Worm (Caenorhabditis elegans): ENCODE results near the gene nemt-1.

Gene nemt-1

ce11 chrIV:9333007-9333406, 13.8 kb upstream of the nemt-1 start (continued):
- no peak for TF ChIP-seq F26F4.8 (GFP tag; conservative IDR thresholded peaks at IDR 0.05)
- TF ChIP-seq lim-7 (GFP tag; IDR thresholded peaks at IDR 0.05): no peak
- no peak for TF ChIP-seq jun-1 (tag; optimal IDR thresholded peaks at IDR 0.05)
- TF ChIP-seq nhr-28 (tag; optimal IDR thresholded peaks at IDR 0.05): peak; percentile 91
- no peak for TF ChIP-seq ceh-32 (tag; optimal IDR thresholded peaks at IDR 0.05; ENCODE audit: poor library complexity)
- peak; percentile 73 for TF ChIP-seq dve-1 (tag; optimal IDR thresholded peaks at IDR 0.05; ENCODE audit: insufficient read depth)
- TF ChIP-seq cey-2 (tag; optimal IDR thresholded peaks at IDR 0.05; ENCODE audit: borderline replicate concordance, insufficient read depth): no peak
- no peak for TF ChIP-seq zip-11 (GFP tag; IDR thresholded peaks at IDR 0.05)
- no peak for TF ChIP-seq Y48G9A.11 (GFP tag; IDR thresholded peaks at IDR 0.05)
- peak; percentile 53 for TF ChIP-seq mxl-3 (GFP tag; optimal IDR thresholded peaks at IDR 0.05)
- peak; percentile 5 for TF ChIP-seq hlh-30 (tag; optimal IDR thresholded peaks at IDR 0.05; ENCODE audit: insufficient read depth)
- TF ChIP-seq T20F7.1 (GFP tag; optimal IDR thresholded peaks at IDR 0.05): peak; percentile 29
- TF ChIP-seq R02D3.7 (tag; optimal IDR thresholded peaks at IDR 0.05): no peak

ce11 chrIV:9330755-9331154, 11.5 kb upstream of the nemt-1 start, which contains the start of gene nspg-7.1:
Gene nspg-7.1 (minus strand): TSS chrIV:9330855.
- TF ChIP-seq mxl-2 (GFP tag; conservative IDR thresholded peaks at IDR 0.05) (no peak), ztf-11 (tag; optimal IDR thresholded peaks at IDR 0.05) (no peak), duxl-1 (tag; optimal IDR thresholded peaks at IDR 0.05; ENCODE audit: poor library complexity) (no peak), madf-9 (GFP tag; conservative IDR thresholded peaks at IDR 0.05) (no peak)

- TF ChIP-seq ztf-7 (tag; optimal IDR thresholded peaks at IDR 0.05) (no peak), mdt-29 (GFP tag; IDR thresholded peaks at IDR 0.05) (no peak), jun-1 (tag; optimal IDR thresholded peaks at IDR 0.05) (no peak), zfp-2 (tag; optimal IDR thresholded peaks at IDR 0.05) (no peak), hlh-11 (tag; optimal IDR thresholded peaks at IDR 0.05) (no peak), nhr-111 (GFP tag; optimal IDR thresholded peaks at IDR 0.05) (no peak), T20F7.1 (GFP tag; optimal IDR thresholded peaks at IDR 0.05) (no peak), set-16 (GFP tag; IDR thresholded peaks at IDR 0.05) (no peak), unc-130 (GFP tag; optimal IDR thresholded peaks at IDR 0.05) (no peak), D1046.2 (GFP tag; IDR thresholded peaks at IDR 0.05) (no peak), duxl-1 (tag; optimal IDR thresholded peaks at IDR 0.05; ENCODE audit: poor library complexity) (no peak), gei-8 (GFP tag; optimal IDR thresholded peaks at IDR 0.05) (no peak), lsy-2 (tag; optimal IDR thresholded peaks at IDR 0.05) (no peak), tra-1 (GFP tag; IDR thresholded peaks at IDR 0.05) (no peak), snpc-1.2 (GFP tag; IDR thresholded peaks at IDR 0.05) (no peak), zfp-3 (GFP tag; conservative IDR thresholded peaks at IDR 0.05) (no peak), ceh-28 (tag; optimal IDR thresholded peaks at IDR 0.05) (no peak), dmd-6 (GFP tag; IDR thresholded peaks at IDR 0.05) (no peak)
Measured at ce11 chrIV:9327706-9328105, 8.5 kb upstream of the nemt-1 start, which contains the start of gene clec-183. Gene clec-183 (plus strand): TSS chrIV:9328006.

ce11 chrIV:9323989-9324506, 4.8 kb upstream of the nemt-1 start, which contains the start of the genes nspg-11 and F49C12.15:
Gene nspg-11 (minus strand): TSS chrIV:9324089.
Gene F49C12.15 (plus strand): TSS chrIV:9324456.
- TF ChIP-seq skn-1 (tag; optimal IDR thresholded peaks at IDR 0.05): no peak
- TF ChIP-seq ztf-11 (tag; optimal IDR thresholded peaks at IDR 0.05): no peak
- no peak for TF ChIP-seq spr-1 (tag; optimal IDR thresholded peaks at IDR 0.05)
- TF ChIP-seq spr-3 (GFP tag; optimal IDR thresholded peaks at IDR 0.05): no peak
- TF ChIP-seq hif-1 (tag; optimal IDR thresholded peaks at IDR 0.05): no peak
- TF ChIP-seq zip-11 (GFP tag; IDR thresholded peaks at IDR 0.05): no peak
- no peak for TF ChIP-seq ceh-82 (tag; optimal IDR thresholded peaks at IDR 0.05)
- no peak for TF ChIP-seq hlh-30 (tag; optimal IDR thresholded peaks at IDR 0.05; ENCODE audit: insufficient read depth)
- TF ChIP-seq nhr-48 (tag; optimal IDR thresholded peaks at IDR 0.05): no peak
- no peak for TF ChIP-seq set-16 (GFP tag; IDR thresholded peaks at IDR 0.05)
- no peak for TF ChIP-seq zfp-3 (GFP tag; conservative IDR thresholded peaks at IDR 0.05)
- no peak for TF ChIP-seq dpl-1 (GFP tag; optimal IDR thresholded peaks at IDR 0.05)
- TF ChIP-seq egl-27 (tag; optimal IDR thresholded peaks at IDR 0.05): no peak
- TF ChIP-seq dmd-9 (GFP tag; IDR thresholded peaks at IDR 0.05): no peak

Measured in whole organism, L4 larva.